Fruit fly (Drosophila melanogaster) whole organism, prepupa: ENCODE data around the gene Irk1.

Experiments used
- Blimp-1 ChIP-seq: fragments of 200-800 bp; sonication (Bioruptor generic); optimal IDR thresholded peaks from 3 replicates; lab custom pipeline; 2017; ENCODE audit warnings: missing biosample characterization, missing genetic modification characterization, mild to moderate bottlenecking, moderate library complexity, missing genetic modification reagents
- CG10631 ChIP-seq: fragments of 200-800 bp; sonication (Bioruptor generic); optimal IDR thresholded peaks from 2 replicates; lab custom pipeline; 2016; ENCODE audit warnings: missing biosample characterization, missing genetic modification characterization
- CG10669 ChIP-seq: fragments of 200-800 bp; sonication (Bioruptor generic); optimal IDR thresholded peaks from 3 replicates; lab custom pipeline; 2018; ENCODE audit warnings: missing biosample characterization, mild to moderate bottlenecking, missing genetic modification characterization, moderate library complexity
- CG11294 ChIP-seq: fragments of 200-800 bp; sonication (Bioruptor generic); IDR thresholded peaks from 2 replicates; pipeline ENCODE4 v1.3.6; 2022; ENCODE audit warnings: missing biosample characterization, missing genetic modification characterization
- CG11762 ChIP-seq: fragments of 200-800 bp; sonication (Bioruptor generic); optimal IDR thresholded peaks from 3 replicates; lab custom pipeline; 2016; ENCODE audit warnings: missing biosample characterization, missing genetic modification characterization; ENCODE audit not compliant: insufficient read depth
- CG11902 ChIP-seq: fragments of 200-800 bp; sonication (Bioruptor generic); optimal IDR thresholded peaks from 3 replicates; lab custom pipeline; 2016; ENCODE audit warnings: missing biosample characterization, missing genetic modification characterization
- CG16779 ChIP-seq: fragments of 200-800 bp; sonication (Bioruptor generic); optimal IDR thresholded peaks from 3 replicates; lab custom pipeline; 2017; ENCODE audit warnings: missing biosample characterization, mild to moderate bottlenecking, missing genetic modification characterization
- CG31627 ChIP-seq: fragments of 200-800 bp; sonication (Bioruptor generic); optimal IDR thresholded peaks from 3 replicates; lab custom pipeline; 2016; ENCODE audit warnings: missing biosample characterization, missing genetic modification characterization
- CG32006 ChIP-seq: fragments of 200-800 bp; sonication (Bioruptor generic); optimal IDR thresholded peaks from 3 replicates; lab custom pipeline; 2017; ENCODE audit warnings: missing biosample characterization, mild to moderate bottlenecking, missing genetic modification characterization
- CG34406 ChIP-seq: fragments of 200-800 bp; sonication (Bioruptor generic); optimal IDR thresholded peaks from 3 replicates; lab custom pipeline; 2016; ENCODE audit warnings: missing biosample characterization, missing genetic modification characterization
- CG3919 ChIP-seq: fragments of 200-800 bp; sonication (Bioruptor generic); optimal IDR thresholded peaks from 3 replicates; lab custom pipeline; 2016; ENCODE audit warnings: missing biosample characterization, missing genetic modification characterization
- CG4318 ChIP-seq: fragments of 200-800 bp; sonication (Bioruptor generic); optimal IDR thresholded peaks from 3 replicates; lab custom pipeline; 2017; ENCODE audit warnings: missing biosample characterization, mild to moderate bottlenecking, missing genetic modification characterization
- CG6163 ChIP-seq: fragments of 200-800 bp; sonication (Bioruptor generic); IDR thresholded peaks from 3 replicates; pipeline ENCODE4 v1.3.6; 2022; ENCODE audit warnings: missing biosample characterization, missing genetic modification characterization
- CG6276 ChIP-seq: fragments of 200-800 bp; sonication (Bioruptor generic); optimal IDR thresholded peaks from 2 replicates; lab custom pipeline; 2017; ENCODE audit warnings: missing biosample characterization, mild to moderate bottlenecking, missing genetic modification characterization
- CG6792 ChIP-seq: fragments of 200-800 bp; sonication (Bioruptor generic); optimal IDR thresholded peaks from 3 replicates; lab custom pipeline; 2016; ENCODE audit warnings: missing biosample characterization, missing genetic modification characterization
- CG6808 ChIP-seq: fragments of 200-800 bp; sonication (Bioruptor generic); optimal IDR thresholded peaks from 3 replicates; lab custom pipeline; 2017; ENCODE audit warnings: missing biosample characterization, missing genetic modification characterization, mild to moderate bottlenecking, moderate library complexity, missing genetic modification reagents
- CG6854 ChIP-seq: fragments of 200-800 bp; sonication (Bioruptor generic); optimal IDR thresholded peaks from 2 replicates; lab custom pipeline; 2017; ENCODE audit warnings: missing biosample characterization, mild to moderate bottlenecking, missing genetic modification characterization
- CG7368 ChIP-seq: fragments of 200-800 bp; sonication (Bioruptor generic); optimal IDR thresholded peaks from 3 replicates; lab custom pipeline; 2016; ENCODE audit warnings: missing biosample characterization, missing genetic modification characterization
- CG8319 ChIP-seq: fragments of 200-800 bp; sonication (Bioruptor generic); optimal IDR thresholded peaks from 3 replicates; lab custom pipeline; 2016; ENCODE audit warnings: missing biosample characterization, missing genetic modification characterization
- CG9139 ChIP-seq: fragments of 200-800 bp; sonication (Bioruptor generic); optimal IDR thresholded peaks from 3 replicates; lab custom pipeline; 2017; ENCODE audit warnings: missing biosample characterization, mild to moderate bottlenecking, missing genetic modification characterization
- Eip75B ChIP-seq: fragments of 200-800 bp; sonication (Bioruptor generic); optimal IDR thresholded peaks from 3 replicates; lab custom pipeline; 2016; ENCODE audit warnings: missing biosample characterization, missing genetic modification characterization
- Eip93F ChIP-seq: fragments of 200-800 bp; sonication (Bioruptor generic); optimal IDR thresholded peaks from 2 replicates; lab custom pipeline; 2016; ENCODE audit warnings: missing biosample characterization, mild to moderate bottlenecking, missing genetic modification characterization
- Ets96B ChIP-seq: fragments of 200-800 bp; optimal IDR thresholded peaks from 2 replicates; lab custom pipeline; 2019; ENCODE audit warnings: missing biosample characterization, mild to moderate bottlenecking, missing genetic modification characterization, moderate library complexity
- Gug ChIP-seq: fragments of 200-800 bp; sonication (Bioruptor generic); IDR thresholded peaks from 2 replicates; pipeline ENCODE4 v1.3.6; 2022; ENCODE audit warnings: missing biosample characterization, missing genetic modification characterization
- Hr38 ChIP-seq: sonication (Bioruptor generic); optimal IDR thresholded peaks from 2 replicates; lab custom pipeline; 2016; ENCODE audit warnings: missing biosample characterization, missing genetic modification characterization
- Hr4 ChIP-seq: fragments of 200-800 bp; sonication (Bioruptor generic); optimal IDR thresholded peaks from 3 replicates; lab custom pipeline; 2016; ENCODE audit warnings: missing biosample characterization, missing genetic modification characterization
- Met ChIP-seq: fragments of 200-800 bp; sonication (Bioruptor generic); optimal IDR thresholded peaks from 3 replicates; lab custom pipeline; 2016; ENCODE audit warnings: missing biosample characterization, missing genetic modification characterization
- OdsH ChIP-seq: fragments of 200-800 bp; sonication (Bioruptor generic); optimal IDR thresholded peaks from 3 replicates; lab custom pipeline; 2016; ENCODE audit warnings: missing biosample characterization, missing genetic modification characterization
- Smox ChIP-seq: fragments of 200-800 bp; sonication (Bioruptor generic); optimal IDR thresholded peaks from 3 replicates; lab custom pipeline; 2016; ENCODE audit warnings: missing biosample characterization, missing genetic modification characterization
- Sox14 ChIP-seq: fragments of 200-800 bp; sonication (Bioruptor generic); optimal IDR thresholded peaks from 3 replicates; lab custom pipeline; 2016; ENCODE audit warnings: missing biosample characterization, missing genetic modification characterization
- Sox15 ChIP-seq: fragments of 200-800 bp; sonication (Bioruptor generic); optimal IDR thresholded peaks from 3 replicates; lab custom pipeline; 2016; ENCODE audit warnings: missing biosample characterization, missing genetic modification characterization
- achi ChIP-seq: fragments of 200-800 bp; sonication (Bioruptor generic); optimal IDR thresholded peaks from 3 replicates; lab custom pipeline; 2016; ENCODE audit warnings: missing biosample characterization, missing genetic modification characterization
- acj6 ChIP-seq: fragments of 200-800 bp; sonication (Bioruptor generic); optimal IDR thresholded peaks from 3 replicates; lab custom pipeline; 2016; ENCODE audit warnings: missing biosample characterization, missing genetic modification characterization
- cyc ChIP-seq: fragments of 200-800 bp; sonication (Bioruptor generic); optimal IDR thresholded peaks from 3 replicates; lab custom pipeline; 2016; ENCODE audit warnings: missing biosample characterization, missing genetic modification characterization
- dsx ChIP-seq: fragments of 200-800 bp; optimal IDR thresholded peaks from 3 replicates; lab custom pipeline; 2019; ENCODE audit warnings: missing biosample characterization, mild to moderate bottlenecking, missing genetic modification characterization, moderate library complexity; ENCODE audit not compliant: poor library complexity, severe bottlenecking
- eg ChIP-seq: fragments of 200-800 bp; sonication (Bioruptor generic); IDR thresholded peaks from 3 replicates; pipeline ENCODE4 v1.3.6; 2022; ENCODE audit warnings: missing biosample characterization, missing genetic modification characterization
- esn ChIP-seq: fragments of 200-800 bp; sonication (Bioruptor generic); optimal IDR thresholded peaks from 2 replicates; lab custom pipeline; 2016; ENCODE audit warnings: missing biosample characterization, mild to moderate bottlenecking, missing genetic modification characterization, moderate library complexity
- fd59A ChIP-seq: fragments of 200-800 bp; sonication (Bioruptor generic); optimal IDR thresholded peaks from 2 replicates; lab custom pipeline; 2017; ENCODE audit warnings: missing biosample characterization, mild to moderate bottlenecking, missing genetic modification characterization, missing genetic modification reagents
- fkh ChIP-seq: fragments of 200-800 bp; sonication (Bioruptor generic); optimal IDR thresholded peaks from 3 replicates; lab custom pipeline; 2017; ENCODE audit warnings: missing biosample characterization, mild to moderate bottlenecking, missing genetic modification characterization, moderate library complexity
- lz ChIP-seq: fragments of 200-800 bp; sonication (Bioruptor generic); optimal IDR thresholded peaks from 3 replicates; lab custom pipeline; 2016; ENCODE audit warnings: missing biosample characterization, missing genetic modification characterization
- net ChIP-seq: fragments of 200-800 bp; sonication (Bioruptor generic); optimal IDR thresholded peaks from 3 replicates; lab custom pipeline; 2016; ENCODE audit warnings: missing biosample characterization, missing genetic modification characterization
- salr ChIP-seq, 2 experiments: fragments of 200-800 bp; sonication (Bioruptor generic); optimal IDR thresholded peaks; 3 replicates each; lab custom pipeline; 2016 to 2018; ENCODE audit warnings: missing biosample characterization in 2 of 2, missing genetic modification characterization in 2 of 2, mild to moderate bottlenecking in 1 of 2
- spab ChIP-seq: fragments of 200-800 bp; sonication (Bioruptor generic); optimal IDR thresholded peaks from 2 replicates; lab custom pipeline; 2017; ENCODE audit warnings: missing biosample characterization, mild to moderate bottlenecking, missing genetic modification characterization, missing genetic modification reagents
- svp ChIP-seq: fragments of 200-800 bp; sonication (Bioruptor generic); peaks from one replicate; lab custom pipeline; 2016; ENCODE audit warnings: missing biosample characterization, missing genetic modification characterization
- topi ChIP-seq: fragments of 200-800 bp; sonication (Bioruptor generic); optimal IDR thresholded peaks from 3 replicates; lab custom pipeline; 2016; ENCODE audit warnings: missing biosample characterization, missing genetic modification characterization

Irk1 gene

DNA sequence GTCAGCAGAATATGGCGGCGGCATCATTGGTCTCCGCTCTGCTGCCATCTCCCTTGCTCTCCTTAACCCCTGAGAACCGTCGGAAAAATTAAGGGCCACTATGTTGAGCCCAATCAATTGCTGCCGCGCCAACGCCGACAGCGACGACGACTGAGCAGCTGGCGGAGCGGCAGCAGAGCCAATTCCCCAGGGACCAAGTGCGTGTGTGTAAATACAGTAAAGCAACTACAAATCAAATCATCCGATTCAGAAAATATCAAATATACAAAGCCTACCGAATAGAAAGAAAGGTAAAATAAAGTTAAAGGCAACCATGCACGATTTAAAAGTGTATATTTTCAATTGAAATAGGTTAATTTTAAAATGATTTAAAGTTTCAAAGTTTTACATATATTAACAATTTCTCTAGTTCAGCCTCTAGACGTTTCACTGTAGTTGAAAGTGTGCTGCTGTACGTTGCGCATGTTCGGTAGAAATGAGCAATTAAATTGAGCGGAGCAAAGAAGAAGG is 43.7 kb downstream of the Irk1 start (continued):
- no peak for TF ChIP-seq CG6276
- peak; percentile 25 for TF ChIP-seq Smox
- no peak for TF ChIP-seq CG10631 (GFP tag; lab: Kevin White, UChicago)
- peak; percentile 11 for TF ChIP-seq Hr4 (GFP tag; lab: Kevin White, UChicago)
- peak; percentile 14 for TF ChIP-seq dsx
- no peak for TF ChIP-seq acj6
- TF ChIP-seq CG6854, result no peak
- peak; percentile 39 for TF ChIP-seq cyc (GFP tag; lab: Kevin White, UChicago)
- no peak for TF ChIP-seq Eip93F (GFP tag; lab: Kevin White, UChicago)
- no peak for TF ChIP-seq CG11294 (GFP tag; lab: Robert Waterston, UW)
- TF ChIP-seq CG6792 (GFP tag; lab: Kevin White, UChicago), result no peak
- no peak for TF ChIP-seq CG16779 (tag; lab: Kevin White, UChicago)
- TF ChIP-seq Ets96B (tag; lab: Kevin White, UChicago), result peak; percentile 49
- TF ChIP-seq Gug (GFP tag; lab: Robert Waterston, UW), result no peak
- TF ChIP-seq spab (GFP tag; lab: Kevin White, UChicago), result peak; percentile 17

DNA sequence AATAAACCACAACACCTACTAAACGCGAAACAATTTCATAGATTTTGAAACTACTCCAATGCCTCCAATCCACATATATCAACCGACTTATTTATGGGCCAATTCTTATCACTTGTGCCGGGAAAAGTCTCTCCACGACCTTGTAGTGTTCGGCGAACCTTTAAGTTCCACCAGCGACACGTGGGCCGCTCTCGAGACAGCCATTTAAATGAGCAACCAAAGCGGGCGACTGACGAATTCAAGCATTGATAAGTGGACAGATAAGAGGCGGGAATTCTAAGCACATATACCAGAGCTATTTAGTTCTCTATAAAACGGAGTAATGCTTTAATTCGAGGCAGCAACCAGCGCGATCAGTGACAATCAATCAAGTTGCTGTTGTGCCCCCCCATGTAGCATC is 44.6 kb downstream of the Irk1 start:
- TF ChIP-seq eg (GFP tag; lab: Robert Waterston, UW), result no peak
- no peak for TF ChIP-seq Gug (GFP tag; lab: Robert Waterston, UW)
- TF ChIP-seq topi (GFP tag; lab: Kevin White, UChicago), result no peak
- no peak for TF ChIP-seq fd59A (GFP tag; lab: Kevin White, UChicago)
- no peak for TF ChIP-seq svp (GFP tag; lab: Kevin White, UChicago)
- TF ChIP-seq CG31627 (GFP tag; lab: Kevin White, UChicago), result no peak
- TF ChIP-seq salr (GFP tag; optimal IDR thresholded peaks at IDR 0.05; lab: Kevin White, UChicago), result no peak
- TF ChIP-seq esn (GFP tag; lab: Kevin White, UChicago), result no peak
- no peak for TF ChIP-seq net (GFP tag; lab: Kevin White, UChicago)
- no peak for TF ChIP-seq CG3919 (GFP tag; lab: Kevin White, UChicago)
- TF ChIP-seq CG11902, result no peak
- no peak for TF ChIP-seq CG4318 (GFP tag; lab: Kevin White, UChicago)
- TF ChIP-seq CG9139, result no peak
- TF ChIP-seq CG8319 (GFP tag; lab: Kevin White, UChicago), result no peak
- no peak for TF ChIP-seq spab (GFP tag; lab: Kevin White, UChicago)

DNA sequence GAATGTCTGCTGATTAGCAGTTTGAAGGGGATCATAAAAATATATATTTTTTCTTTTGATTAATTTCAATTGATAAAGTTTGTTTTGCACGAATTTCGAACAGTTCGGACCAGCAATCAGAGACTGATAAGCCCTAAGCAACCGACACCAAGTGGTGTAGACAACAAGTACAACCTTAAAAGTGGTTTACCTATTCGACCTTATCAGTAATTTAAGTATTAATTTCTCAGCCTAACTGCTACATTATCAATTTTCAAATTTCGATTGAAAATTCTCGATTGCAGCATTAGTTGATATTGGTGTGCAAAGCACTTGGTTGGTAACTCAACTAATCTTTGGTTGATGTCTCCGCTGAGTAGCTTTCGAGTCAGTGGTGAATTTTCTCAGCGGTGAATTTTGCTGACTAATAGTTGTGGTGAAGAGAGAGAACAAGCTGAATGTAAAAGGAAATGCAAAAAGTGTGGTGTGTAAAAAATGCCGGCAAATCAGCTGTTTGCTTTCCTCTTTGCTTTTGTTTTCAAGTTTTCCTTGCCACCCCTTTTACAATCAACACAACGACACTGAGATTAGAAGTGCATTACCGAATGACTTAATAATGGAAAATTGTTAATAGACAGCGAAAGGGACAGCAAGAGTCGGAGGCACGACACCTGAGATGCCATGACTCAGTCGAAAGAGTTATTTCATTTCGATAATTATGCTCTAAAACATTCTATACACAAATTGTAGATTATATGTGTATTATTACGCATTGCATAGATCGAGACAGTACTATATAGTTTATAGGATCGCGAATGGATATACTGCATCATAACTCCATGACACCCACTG is 46.7 kb downstream of the Irk1 start:
- TF ChIP-seq CG31627 (GFP tag; lab: Kevin White, UChicago) (no peak), spab (GFP tag; lab: Kevin White, UChicago) (no peak), Blimp-1 (GFP tag; lab: Kevin White, UChicago) (peak; percentile 35), acj6 (no peak), Met (GFP tag; lab: Kevin White, UChicago) (no peak), CG10669 (GFP tag; lab: Kevin White, UChicago) (no peak), Eip75B (GFP tag; lab: Kevin White, UChicago) (no peak), CG32006 (no peak), Hr38 (GFP tag; lab: Kevin White, UChicago) (no peak), achi (GFP tag; lab: Kevin White, UChicago) (no peak), CG34406 (GFP tag; lab: Kevin White, UChicago) (no peak), CG6163 (GFP tag; lab: Robert Waterston, UW) (peak; percentile 77; the same call in 2 of the 3 replicates), CG11762 (no peak), eg (GFP tag; lab: Robert Waterston, UW) (peak; percentile 60; the same call in 2 of the 3 replicates), CG6808 (GFP tag; lab: Kevin White, UChicago) (peak; percentile 17), CG6792 (GFP tag; lab: Kevin White, UChicago) (no peak), lz (GFP tag; lab: Kevin White, UChicago) (no peak), Sox15 (GFP tag; lab: Kevin White, UChicago) (no peak), CG11902 (no peak), Smox (peak; percentile 23), cyc (GFP tag; lab: Kevin White, UChicago) (no peak), OdsH (GFP tag; lab: Kevin White, UChicago) (no peak), fkh (GFP tag; lab: Kevin White, UChicago) (no peak), CG10631 (GFP tag; lab: Kevin White, UChicago) (no peak), CG7368 (GFP tag; lab: Kevin White, UChicago) (no peak), Sox14 (no peak), CG9139 (no peak), CG3919 (GFP tag; lab: Kevin White, UChicago) (peak; percentile 27), Ets96B (tag; lab: Kevin White, UChicago) (no peak), net (GFP tag; lab: Kevin White, UChicago) (no peak)
